Worm (Caenorhabditis elegans) whole organism, L4 larva: ENCODE results near the gene C49C3.10.
A peak's percentile ranks its signal among the peaks of the same experiment; 100 is the strongest.

Experiments used
- F49E8.2 ChIP-seq: sonication (generic microtip); optimal IDR thresholded peaks from 2 replicates; lab custom pipeline; 2016; ENCODE audit warnings: missing compliant biosample characterization, mild to moderate bottlenecking, missing genetic modification characterization, borderline replicate concordance
- T20F7.1 ChIP-seq: fragments of 200-800 bp; sonication (Bioruptor generic); optimal IDR thresholded peaks from 2 replicates; lab custom pipeline; 2018; ENCODE audit warnings: mild to moderate bottlenecking, missing genetic modification characterization, missing compliant biosample characterization
- Y105C5A.15 ChIP-seq: fragments of 200-800 bp; sonication (Bioruptor generic); IDR thresholded peaks from 2 replicates; pipeline ENCODE4 v1.3.6; 2022; ENCODE audit warnings: missing genetic modification characterization, missing compliant biosample characterization
- Y5F2A.4 ChIP-seq: fragments of 200-800 bp; sonication (Bioruptor generic); optimal IDR thresholded peaks from 2 replicates; lab custom pipeline; 2018; ENCODE audit warnings: mild to moderate bottlenecking, missing genetic modification characterization, missing compliant biosample characterization
- Y75B8A.6 ChIP-seq: fragments of 200-800 bp; sonication (Bioruptor generic); IDR thresholded peaks from 2 replicates; pipeline ENCODE4 v1.3.6; 2022; ENCODE audit warnings: missing genetic modification reagents, missing genetic modification characterization, missing compliant biosample characterization
- ZK546.5 ChIP-seq, 2 experiments: sonication (generic microtip); optimal IDR thresholded peaks; 2 replicates each; lab custom pipeline; 2017; ENCODE audit warnings: missing biosample characterization in 2 of 2, missing genetic modification characterization in 2 of 2
- attf-4 ChIP-seq: sonication (generic microtip); optimal IDR thresholded peaks from 3 replicates; lab custom pipeline; 2017; ENCODE audit warnings: missing biosample characterization, missing genetic modification characterization
- ceh-20 ChIP-seq: fragments of 200-800 bp; sonication (Bioruptor generic); IDR thresholded peaks from 2 replicates; pipeline ENCODE4 v1.3.6; 2022; ENCODE audit warnings: missing genetic modification reagents, missing genetic modification characterization, missing compliant biosample characterization
- ceh-44 ChIP-seq: fragments of 200-800 bp; sonication (Bioruptor generic); IDR thresholded peaks from 2 replicates; pipeline ENCODE4 v1.3.6; 2022; ENCODE audit warnings: missing genetic modification reagents, missing genetic modification characterization, missing compliant biosample characterization
- ceh-62 ChIP-seq: sonication (generic microtip); optimal IDR thresholded peaks from 2 replicates; lab custom pipeline; 2017; ENCODE audit warnings: missing biosample characterization, missing genetic modification characterization
- ceh-82 ChIP-seq: sonication (generic microtip); optimal IDR thresholded peaks from 2 replicates; lab custom pipeline; 2017; ENCODE audit warnings: missing biosample characterization, missing genetic modification characterization
- ces-1 ChIP-seq: fragments of 150-350 bp; sonication (generic microtip); optimal IDR thresholded peaks from 4 replicates; lab custom pipeline; 2014; ENCODE audit warnings: missing biosample characterization, missing genetic modification reagents, missing genetic modification characterization
- cey-2 ChIP-seq: sonication (generic microtip); optimal IDR thresholded peaks from 3 replicates; lab custom pipeline; 2017; ENCODE audit warnings: missing genetic modification characterization, mild to moderate bottlenecking, missing compliant biosample characterization, antibody characterized with exemption, borderline replicate concordance; ENCODE audit not compliant: insufficient read depth
- daf-12 ChIP-seq: fragments of 150-350 bp; optimal IDR thresholded peaks from 2 replicates; lab custom pipeline; 2014; ENCODE audit warnings: missing biosample characterization, missing genetic modification reagents, missing genetic modification characterization
- daf-16 ChIP-seq, 3 experiments: sonication (generic microtip); optimal IDR thresholded peaks; 2 replicates each; lab custom pipeline; 2016 to 2017; ENCODE audit warnings: missing genetic modification characterization in 3 of 3, missing genetic modification reagents in 3 of 3, mild to moderate bottlenecking in 2 of 3, missing compliant biosample characterization in 2 of 3, missing biosample characterization in 1 of 3, moderate library complexity in 1 of 3
- daf-19 ChIP-seq: fragments of 200-800 bp; sonication (Bioruptor generic); conservative IDR thresholded peaks from 2 replicates; pipeline ENCODE4 v1.3.6; 2022; ENCODE audit warnings: missing genetic modification characterization, missing compliant biosample characterization
- dmd-6 ChIP-seq: fragments of 200-800 bp; sonication (Bioruptor generic); IDR thresholded peaks from 2 replicates; pipeline ENCODE4 v1.3.6; 2022; ENCODE audit warnings: missing genetic modification reagents, missing genetic modification characterization, missing compliant biosample characterization
- dve-1 ChIP-seq: sonication (generic microtip); optimal IDR thresholded peaks from 2 replicates; lab custom pipeline; 2017; ENCODE audit warnings: antibody characterized with exemption, mild to moderate bottlenecking, missing genetic modification characterization, missing compliant biosample characterization; ENCODE audit not compliant: insufficient read depth
- egl-27 ChIP-seq: sonication (generic microtip); optimal IDR thresholded peaks from 3 replicates; lab custom pipeline; 2017; ENCODE audit warnings: missing biosample characterization, missing genetic modification reagents, missing genetic modification characterization
- egl-43 ChIP-seq: fragments of 200-800 bp; sonication (Bioruptor generic); IDR thresholded peaks from 2 replicates; pipeline ENCODE4 v1.3.6; 2022; ENCODE audit warnings: missing genetic modification reagents, missing genetic modification characterization, missing compliant biosample characterization
- fkh-10 ChIP-seq: fragments of 150-350 bp; optimal IDR thresholded peaks from 2 replicates; lab custom pipeline; 2014; ENCODE audit warnings: missing biosample characterization, missing genetic modification reagents, missing genetic modification characterization
- hlh-11 ChIP-seq: fragments of 200-800 bp; sonication (Bioruptor generic); optimal IDR thresholded peaks from 2 replicates; lab custom pipeline; 2018; ENCODE audit warnings: mild to moderate bottlenecking, missing genetic modification characterization, missing compliant biosample characterization
- hmg-1.1 ChIP-seq: fragments of 200-800 bp; sonication (Bioruptor generic); IDR thresholded peaks from 2 replicates; pipeline ENCODE4 v1.3.6; 2022; ENCODE audit warnings: missing genetic modification reagents, missing genetic modification characterization, missing compliant biosample characterization
- jun-1 ChIP-seq: fragments of 150-350 bp; optimal IDR thresholded peaks from 2 replicates; lab custom pipeline; 2014; ENCODE audit warnings: missing biosample characterization, missing genetic modification reagents, missing genetic modification characterization
- lin-1 ChIP-seq: fragments of 200-800 bp; sonication (Bioruptor generic); IDR thresholded peaks from 2 replicates; pipeline ENCODE4 v1.3.6; 2022; ENCODE audit warnings: missing genetic modification reagents, missing genetic modification characterization, missing compliant biosample characterization
- lin-15B ChIP-seq: fragments of 150-350 bp; sonication (generic microtip); optimal IDR thresholded peaks from 3 replicates; lab custom pipeline; 2014; ENCODE audit warnings: missing biosample characterization, missing genetic modification characterization
- lin-39 ChIP-seq: fragments of 150-350 bp; optimal IDR thresholded peaks from 2 replicates; lab custom pipeline; 2014; ENCODE audit warnings: missing biosample characterization, missing genetic modification reagents, missing genetic modification characterization
- lir-3 ChIP-seq: sonication (generic microtip); optimal IDR thresholded peaks from 2 replicates; lab custom pipeline; 2016; ENCODE audit warnings: mild to moderate bottlenecking, missing genetic modification characterization, missing compliant biosample characterization
- lsy-2 ChIP-seq, 2 experiments: fragments of 150-350 bp in 1 of 2; sonication (generic microtip) in 1 of 2; optimal IDR thresholded peaks; 2 replicates each; lab custom pipeline; 2014 to 2017; ENCODE audit warnings: missing biosample characterization in 2 of 2, missing genetic modification characterization in 2 of 2
- madf-9 ChIP-seq: fragments of 200-800 bp; sonication (Bioruptor generic); conservative IDR thresholded peaks from 2 replicates; pipeline ENCODE4 v1.3.6; 2022; ENCODE audit warnings: missing genetic modification reagents, missing genetic modification characterization, missing compliant biosample characterization
- mdl-1 ChIP-seq, 2 experiments: fragments of 150-350 bp in 1 of 2; sonication (generic microtip) in 1 of 2; optimal IDR thresholded peaks; 2 replicates each; lab custom pipeline; 2014 to 2017; ENCODE audit warnings: missing biosample characterization in 2 of 2, missing genetic modification characterization in 2 of 2
- mep-1 ChIP-seq: fragments of 150-350 bp; sonication (generic microtip); optimal IDR thresholded peaks from 3 replicates; lab custom pipeline; 2014; ENCODE audit warnings: missing biosample characterization, missing genetic modification characterization
- mxl-2 ChIP-seq: fragments of 200-800 bp; sonication (Bioruptor generic); conservative IDR thresholded peaks from 2 replicates; pipeline ENCODE4 v1.3.6; 2022; ENCODE audit warnings: missing genetic modification reagents, missing genetic modification characterization, missing compliant biosample characterization
- nhr-10 ChIP-seq: fragments of 150-350 bp; optimal IDR thresholded peaks from 2 replicates; lab custom pipeline; 2014; ENCODE audit warnings: missing biosample characterization, missing genetic modification characterization
- nhr-102 ChIP-seq: sonication (generic microtip); optimal IDR thresholded peaks from 2 replicates; lab custom pipeline; 2016; ENCODE audit warnings: mild to moderate bottlenecking, missing genetic modification characterization, moderate library complexity, missing compliant biosample characterization
- nhr-48 ChIP-seq: sonication (generic microtip); optimal IDR thresholded peaks from 2 replicates; lab custom pipeline; 2016; ENCODE audit warnings: mild to moderate bottlenecking, missing genetic modification characterization, missing compliant biosample characterization
- nhr-77 ChIP-seq: fragments of 150-350 bp; optimal IDR thresholded peaks from 2 replicates; lab custom pipeline; 2014; ENCODE audit warnings: missing biosample characterization, missing genetic modification characterization
- saeg-2 ChIP-seq: fragments of 200-800 bp; sonication (Bioruptor generic); IDR thresholded peaks from 2 replicates; pipeline ENCODE4 v1.3.6; 2022; ENCODE audit warnings: missing genetic modification reagents, missing genetic modification characterization, missing compliant biosample characterization
- snpc-4 ChIP-seq: fragments of 150-350 bp; optimal IDR thresholded peaks from 2 replicates; lab custom pipeline; 2014; ENCODE audit warnings: missing biosample characterization, missing genetic modification characterization
- spr-3 ChIP-seq: fragments of 200-800 bp; sonication (Bioruptor generic); optimal IDR thresholded peaks from 2 replicates; lab custom pipeline; 2018; ENCODE audit warnings: mild to moderate bottlenecking, missing genetic modification characterization, missing compliant biosample characterization
- tag-97 ChIP-seq: fragments of 200-800 bp; sonication (Bioruptor generic); IDR thresholded peaks from 2 replicates; pipeline ENCODE4 v1.3.6; 2022; ENCODE audit warnings: missing genetic modification characterization, missing compliant biosample characterization
- tra-1 ChIP-seq: fragments of 200-800 bp; sonication (Bioruptor generic); IDR thresholded peaks from 2 replicates; pipeline ENCODE4 v1.3.6; 2022; ENCODE audit warnings: missing genetic modification reagents, missing genetic modification characterization, missing compliant biosample characterization
- zag-1 ChIP-seq: fragments of 150-350 bp; optimal IDR thresholded peaks from 2 replicates; lab custom pipeline; 2014; ENCODE audit warnings: missing biosample characterization, missing genetic modification characterization
- zfp-2 ChIP-seq: sonication (generic microtip); optimal IDR thresholded peaks from 2 replicates; lab custom pipeline; 2016; ENCODE audit warnings: mild to moderate bottlenecking, missing genetic modification characterization, missing compliant biosample characterization
- zfp-3 ChIP-seq: fragments of 200-800 bp; sonication (Bioruptor generic); conservative IDR thresholded peaks from 2 replicates; pipeline ENCODE4 v1.3.6; 2022; ENCODE audit warnings: missing genetic modification reagents, missing genetic modification characterization, missing compliant biosample characterization
- ztf-11 ChIP-seq: fragments of 150-350 bp; optimal IDR thresholded peaks from 2 replicates; lab custom pipeline; 2014; ENCODE audit warnings: missing biosample characterization, missing genetic modification characterization

C49C3.10 gene

DNA sequence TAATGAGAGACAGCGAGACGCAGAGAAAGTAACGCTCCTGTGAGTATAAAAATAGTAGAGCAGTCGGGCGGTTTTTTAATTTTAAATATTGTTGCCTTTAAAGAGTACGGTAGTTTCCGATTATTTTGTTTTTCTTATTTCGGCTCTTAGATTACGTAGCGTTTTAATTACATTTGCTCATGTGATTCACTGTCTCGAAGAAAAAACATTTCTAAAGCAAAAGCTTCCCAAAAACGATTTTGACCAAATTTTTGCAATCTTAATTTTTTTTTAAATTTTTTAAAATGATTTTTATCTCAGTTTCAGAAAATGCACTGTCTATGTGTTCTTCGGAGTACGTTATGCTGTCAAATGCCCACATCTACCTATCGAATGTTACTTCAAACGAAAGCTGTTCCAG is 37.4 kb upstream of the C49C3.10 start, which contains the start of gene haf-1:
TSS of gene haf-1 (plus strand) at position 301 of the 400 bp plus-strand sequence.
- TF ChIP-seq egl-43 (GFP tag; lab: Robert Waterston, UW) (no peak), daf-16 (GFP tag; optimal IDR thresholded peaks at IDR 0.05; lab: Kevin White, UChicago) (no peak), daf-16 (tag; optimal IDR thresholded peaks at IDR 0.05; lab: Kevin White, UChicago) (peak; percentile 59)

- TF ChIP-seq ceh-20 = no peak
- TF ChIP-seq snpc-4 (tag; lab: Kevin White, UChicago) = no peak
- no peak for TF ChIP-seq nhr-77 (tag; lab: Kevin White, UChicago)
- no peak for TF ChIP-seq cey-2 (tag; lab: Kevin White, UChicago)
- TF ChIP-seq daf-19 (GFP tag; lab: Robert Waterston, UW) = no peak
- no peak for TF ChIP-seq lin-15B (tag; lab: Kevin White, UChicago)
- no peak for TF ChIP-seq zag-1 (tag; lab: Kevin White, UChicago)
- TF ChIP-seq attf-4 (tag; lab: Kevin White, UChicago) = no peak
- TF ChIP-seq egl-27 = no peak
- no peak for TF ChIP-seq ceh-62 (tag; lab: Kevin White, UChicago)
- no peak for TF ChIP-seq Y5F2A.4 (GFP tag; lab: Kevin White, UChicago)
- TF ChIP-seq nhr-10 (tag; lab: Kevin White, UChicago) = no peak
- no peak for TF ChIP-seq jun-1 (tag; lab: Kevin White, UChicago)
- TF ChIP-seq saeg-2 = no peak
- TF ChIP-seq lin-1 (GFP tag; lab: Robert Waterston, UW) = no peak
- no peak for TF ChIP-seq hlh-11
- TF ChIP-seq zfp-2 = no peak
- TF ChIP-seq nhr-48 (tag; lab: Kevin White, UChicago) = no peak
- no peak for TF ChIP-seq hmg-1.1 (GFP tag; lab: Robert Waterston, UW)
Measured at ce11 chrIV:17371469-17371868, 32.7 kb upstream of the C49C3.10 start, which contains the start of gene C30H6.5. TSS of gene C30H6.5 (plus strand) at chrIV:17371769.

ce11 chrIV:17368292-17368691 is 29.5 kb upstream of the C49C3.10 start, which contains the start of gene trh-1:
TSS of gene trh-1 (plus strand) at chrIV:17368592.
- no peak for TF ChIP-seq nhr-48 (tag; lab: Kevin White, UChicago)
- no peak for TF ChIP-seq dmd-6 (GFP tag; lab: Robert Waterston, UW)
- no peak for TF ChIP-seq spr-3
- TF ChIP-seq fkh-10 (GFP tag; lab: Kevin White, UChicago) = no peak
- no peak for TF ChIP-seq madf-9 (GFP tag; lab: Robert Waterston, UW)
- TF ChIP-seq lir-3 (tag; lab: Kevin White, UChicago) = no peak
- no peak for TF ChIP-seq tra-1 (GFP tag; lab: Robert Waterston, UW)
- TF ChIP-seq ces-1 = no peak
- TF ChIP-seq daf-16 (GFP tag; optimal IDR thresholded peaks at IDR 0.05; lab: Kevin White, UChicago) = no peak
- no peak for TF ChIP-seq daf-16 (tag; optimal IDR thresholded peaks at IDR 0.05; lab: Kevin White, UChicago)
- TF ChIP-seq daf-12 = no peak
- TF ChIP-seq ceh-44 (GFP tag; lab: Robert Waterston, UW) = no peak
- no peak for TF ChIP-seq snpc-4 (tag; lab: Kevin White, UChicago)
- no peak for TF ChIP-seq lsy-2 (tag; optimal IDR thresholded peaks at IDR 0.05; lab: Kevin White, UChicago)
- no peak for TF ChIP-seq lin-39 (tag; lab: Kevin White, UChicago)
- TF ChIP-seq mxl-2 (GFP tag; lab: Robert Waterston, UW) = no peak
- TF ChIP-seq hlh-11 = no peak

ce11 chrIV:17367294-17367693 is 28.5 kb upstream of the C49C3.10 start, which contains the start of gene zipt-17:
TSS of gene zipt-17 (minus strand) at chrIV:17367394.
- TF ChIP-seq T20F7.1 (GFP tag; lab: Kevin White, UChicago) (no peak), egl-43 (GFP tag; lab: Robert Waterston, UW) (no peak), F49E8.2 (tag; lab: Kevin White, UChicago) (no peak), ztf-11 (no peak), lin-15B (tag; lab: Kevin White, UChicago) (no peak), daf-16 (GFP tag; optimal IDR thresholded peaks at IDR 0.05; lab: Kevin White, UChicago) (no peak), daf-16 (tag; optimal IDR thresholded peaks at IDR 0.05; lab: Kevin White, UChicago) (no peak), nhr-102 (tag; lab: Kevin White, UChicago) (no peak), mep-1 (no peak), mdl-1 (tag; optimal IDR thresholded peaks at IDR 0.05; lab: Kevin White, UChicago) (no peak), Y105C5A.15 (GFP tag; lab: Robert Waterston, UW) (no peak), ZK546.5 (tag; optimal IDR thresholded peaks at IDR 0.05; lab: Kevin White, UChicago) (no peak), zfp-3 (GFP tag; lab: Robert Waterston, UW) (no peak), ceh-82 (tag; lab: Kevin White, UChicago) (no peak), tag-97 (GFP tag; lab: Robert Waterston, UW) (no peak), dve-1 (tag; lab: Kevin White, UChicago) (no peak), Y75B8A.6 (GFP tag; lab: Robert Waterston, UW) (no peak)
